Worm (Caenorhabditis elegans): ENCODE data around the gene lido-4.

- TF ChIP-seq nhr-28 (tag; optimal IDR thresholded peaks at IDR 0.05): no peak
- no peak for TF ChIP-seq elt-3 (tag; optimal IDR thresholded peaks at IDR 0.05)
- TF ChIP-seq mep-1 (tag; optimal IDR thresholded peaks at IDR 0.05): no peak
Observed at ce11 chrX:17110555-17110954, 3.0 kb upstream of the lido-4 start, which contains the start of gene lido-5.
